Fruit fly (Drosophila melanogaster): ENCODE results near the gene Jon66Ci.

Jon66Ci gene

dm6 chr3L:8418984-8419383 is 27.6 kb downstream of the Jon66Ci start (continued):
- TF ChIP-seq Antp (GFP tag; optimal IDR thresholded peaks at IDR 0.05) (peak; percentile 51), Drgx (GFP tag; IDR thresholded peaks at IDR 0.05) (peak; percentile 93), Hmx (GFP tag; optimal IDR thresholded peaks at IDR 0.05) (no peak), phol (tag; optimal IDR thresholded peaks at IDR 0.05) (peak; percentile 33), CG16813 (GFP tag; IDR thresholded peaks at IDR 0.05; ENCODE audit: partially characterized antibody) (no peak), fd3F (GFP tag; optimal IDR thresholded peaks at IDR 0.05) (no peak), HLH3B (GFP tag; IDR thresholded peaks at IDR 0.05) (peak; percentile 39; the same call in 1 of the 2 replicates), eyg (GFP tag; optimal IDR thresholded peaks at IDR 0.05) (no peak), Dbx (GFP tag; IDR thresholded peaks at IDR 0.05) (no peak), Atf3 (GFP tag; optimal IDR thresholded peaks at IDR 0.05) (no peak), nau (GFP tag; optimal IDR thresholded peaks at IDR 0.05) (no peak), CG6854 (GFP tag; optimal IDR thresholded peaks at IDR 0.05) (no peak), tll (GFP tag; optimal IDR thresholded peaks at IDR 0.05) (no peak), CG13624 (GFP tag; optimal IDR thresholded peaks at IDR 0.05) (no peak), MESR4 (GFP tag; optimal IDR thresholded peaks at IDR 0.05) (no peak), C15 (GFP tag; IDR thresholded peaks at IDR 0.05) (no peak), CG6683 (GFP tag; optimal IDR thresholded peaks at IDR 0.05) (no peak), CG9876 (GFP tag; optimal IDR thresholded peaks at IDR 0.05) (no peak), CG4707 (GFP tag; optimal IDR thresholded peaks at IDR 0.05) (no peak), CG8944 (GFP tag; optimal IDR thresholded peaks at IDR 0.05) (peak; percentile 18), ERR (GFP tag; optimal IDR thresholded peaks at IDR 0.05) (no peak), CG5953 (GFP tag; IDR thresholded peaks at IDR 0.05) (no peak), dysf (GFP tag; IDR thresholded peaks at IDR 0.05) (no peak), E2f1 (GFP tag; IDR thresholded peaks at IDR 0.05) (peak; percentile 34; the same call in 1 of the 2 replicates), trem (tag; optimal IDR thresholded peaks at IDR 0.05) (no peak), B-H2 (GFP tag; optimal IDR thresholded peaks at IDR 0.05) (no peak), CG3838 (GFP tag; optimal IDR thresholded peaks at IDR 0.05) (no peak), bab2 (GFP tag; optimal IDR thresholded peaks at IDR 0.05) (peak; percentile 33), CG13894 (tag; optimal IDR thresholded peaks at IDR 0.05) (no peak), h (optimal IDR thresholded peaks at IDR 0.05) (no peak), CG4617 (GFP tag; optimal IDR thresholded peaks at IDR 0.05; ENCODE audit: borderline replicate concordance) (no peak), lola (GFP tag; optimal IDR thresholded peaks at IDR 0.05) (no peak), H15 (GFP tag; IDR thresholded peaks at IDR 0.05) (no peak), mld (GFP tag; IDR thresholded peaks at IDR 0.05; ENCODE audit: partially characterized antibody) (no peak), CG7928 (GFP tag; optimal IDR thresholded peaks at IDR 0.05) (no peak), Fer2 (tag; optimal IDR thresholded peaks at IDR 0.05) (no peak), cato (GFP tag; optimal IDR thresholded peaks at IDR 0.05; ENCODE audit: borderline replicate concordance) (no peak), CG4854 (GFP tag; optimal IDR thresholded peaks at IDR 0.05) (no peak), maf-S (GFP tag; optimal IDR thresholded peaks at IDR 0.05) (no peak), klu (GFP tag; IDR thresholded peaks at IDR 0.05) (no peak), pum (GFP tag; optimal IDR thresholded peaks at IDR 0.05) (peak; percentile 17), dm (GFP tag; optimal IDR thresholded peaks at IDR 0.05) (no peak), Dek (tag; optimal IDR thresholded peaks at IDR 0.05) (no peak), crp (GFP tag; optimal IDR thresholded peaks at IDR 0.05) (no peak), CG7839 (tag; optimal IDR thresholded peaks at IDR 0.05) (no peak), nerfin-1 (tag; optimal IDR thresholded peaks at IDR 0.05) (no peak), pita (GFP tag; optimal IDR thresholded peaks at IDR 0.05) (no peak), sima (GFP tag; optimal IDR thresholded peaks at IDR 0.05) (no peak), CG10366 (GFP tag; IDR thresholded peaks at IDR 0.05) (no peak; the same call in 1 of the 2 replicates), CG2116 (GFP tag; optimal IDR thresholded peaks at IDR 0.05) (no peak), CG8388 (GFP tag; optimal IDR thresholded peaks at IDR 0.05) (peak; percentile 9)

Measured in whole organism, embryonic.